Fruit fly (Drosophila melanogaster) whole organism, embryonic: ENCODE data around the gene Cp36.
A peak's percentile ranks its signal among the peaks of the same experiment; 100 is the strongest.

Experiments
- Adf1 ChIP-seq: fragments of 200-800 bp; sonication (Bioruptor generic); IDR thresholded peaks from 2 replicates; pipeline ENCODE4 v1.3.6; 2022; ENCODE audit warnings: missing biosample characterization, missing genetic modification characterization
- CG11456 ChIP-seq: fragments of 200-800 bp; sonication (Bioruptor generic); IDR thresholded peaks from 3 replicates; pipeline ENCODE4 v1.3.6; 2022; ENCODE audit warnings: missing biosample characterization, missing genetic modification characterization
- CG11504 ChIP-seq: fragments of 200-800 bp; sonication (Bioruptor generic); optimal IDR thresholded peaks from 3 replicates; lab custom pipeline; 2019; ENCODE audit warnings: missing biosample characterization, mild to moderate bottlenecking, missing genetic modification characterization, moderate library complexity
- CG12236 ChIP-seq: fragments of 200-800 bp; sonication (Bioruptor generic); optimal IDR thresholded peaks from 2 replicates; lab custom pipeline; 2016; ENCODE audit warnings: missing biosample characterization, missing genetic modification characterization
- CG13775 ChIP-seq: fragments of 200-800 bp; sonication (Bioruptor generic); optimal IDR thresholded peaks from 3 replicates; lab custom pipeline; 2017; ENCODE audit warnings: missing biosample characterization, mild to moderate bottlenecking, missing genetic modification characterization
- CG14050 ChIP-seq: fragments of 200-800 bp; sonication (Bioruptor generic); IDR thresholded peaks from 3 replicates; pipeline ENCODE4 v1.3.6; 2022; ENCODE audit warnings: missing biosample characterization, missing genetic modification characterization
- CG15073 ChIP-seq: fragments of 200-800 bp; sonication (Bioruptor generic); optimal IDR thresholded peaks from 2 replicates; lab custom pipeline; 2016; ENCODE audit warnings: missing biosample characterization, missing genetic modification characterization
- CG17568 ChIP-seq: fragments of 200-800 bp; sonication (Bioruptor generic); optimal IDR thresholded peaks from 2 replicates; lab custom pipeline; 2018; ENCODE audit warnings: missing biosample characterization, mild to moderate bottlenecking, missing genetic modification characterization, moderate library complexity
- CG30403 ChIP-seq: fragments of 200-800 bp; sonication (Bioruptor generic); optimal IDR thresholded peaks from 3 replicates; lab custom pipeline; 2016; ENCODE audit warnings: missing biosample characterization, missing genetic modification characterization
- CG3163 ChIP-seq: fragments of 200-800 bp; sonication (Bioruptor generic); optimal IDR thresholded peaks from 3 replicates; lab custom pipeline; 2016; ENCODE audit warnings: missing biosample characterization, missing genetic modification characterization
- CG43689 ChIP-seq: fragments of 200-800 bp; sonication (Bioruptor generic); IDR thresholded peaks from 2 replicates; pipeline ENCODE4 v1.3.6; 2022; ENCODE audit warnings: missing biosample characterization, missing genetic modification characterization
- CG4854 ChIP-seq: fragments of 200-800 bp; sonication (Bioruptor generic); optimal IDR thresholded peaks from 2 replicates; lab custom pipeline; 2016; ENCODE audit warnings: missing biosample characterization, missing genetic modification characterization, inconsistent platforms
- CG7357 ChIP-seq: fragments of 200-800 bp; sonication (Bioruptor generic); IDR thresholded peaks from 3 replicates; pipeline ENCODE4 v1.3.6; 2022; ENCODE audit warnings: missing biosample characterization, missing genetic modification characterization
- CG7745 ChIP-seq: fragments of 200-800 bp; sonication (Bioruptor generic); optimal IDR thresholded peaks from 2 replicates; lab custom pipeline; 2018; ENCODE audit warnings: missing biosample characterization, mild to moderate bottlenecking, missing genetic modification characterization, moderate library complexity
- CG8089 ChIP-seq: fragments of 200-800 bp; sonication (Bioruptor generic); optimal IDR thresholded peaks from 3 replicates; lab custom pipeline; 2016; ENCODE audit warnings: missing biosample characterization, missing genetic modification characterization
- CG8924 ChIP-seq: fragments of 200-800 bp; optimal IDR thresholded peaks from 3 replicates; lab custom pipeline; 2019; ENCODE audit warnings: missing biosample characterization, mild to moderate bottlenecking, missing genetic modification characterization, moderate library complexity
- CG9437 ChIP-seq: fragments of 200-800 bp; sonication (Bioruptor generic); optimal IDR thresholded peaks from 2 replicates; lab custom pipeline; 2018; ENCODE audit warnings: missing biosample characterization, mild to moderate bottlenecking, missing genetic modification characterization
- CG9876 ChIP-seq: fragments of 200-800 bp; sonication (Bioruptor generic); optimal IDR thresholded peaks from 2 replicates; lab custom pipeline; 2016; ENCODE audit warnings: missing biosample characterization, missing genetic modification characterization
- Camta ChIP-seq: fragments of 200-800 bp; sonication (Bioruptor generic); optimal IDR thresholded peaks from 2 replicates; lab custom pipeline; 2016; ENCODE audit warnings: missing biosample characterization, missing genetic modification characterization
- Fer3 ChIP-seq: fragments of 200-800 bp; sonication (Bioruptor generic); optimal IDR thresholded peaks from 2 replicates; lab custom pipeline; 2018; ENCODE audit warnings: missing biosample characterization, mild to moderate bottlenecking, missing genetic modification characterization, moderate library complexity
- HLH3B ChIP-seq: fragments of 200-800 bp; sonication (Bioruptor generic); IDR thresholded peaks from 2 replicates; pipeline ENCODE4 v1.3.6; 2022; ENCODE audit warnings: missing biosample characterization, missing genetic modification characterization
- Hey ChIP-seq: fragments of 200-800 bp; sonication (Bioruptor generic); optimal IDR thresholded peaks from 3 replicates; lab custom pipeline; 2018; ENCODE audit warnings: missing biosample characterization, mild to moderate bottlenecking, missing genetic modification characterization
- Hmx ChIP-seq: fragments of 200-800 bp; sonication (Bioruptor generic); optimal IDR thresholded peaks from 2 replicates; lab custom pipeline; 2016; ENCODE audit warnings: missing biosample characterization, missing genetic modification characterization
- Hr51 ChIP-seq, 2 experiments: fragments of 200-800 bp; sonication (Bioruptor generic); optimal IDR thresholded peaks; 2 replicates in 1 of 2; 3 replicates in 1 of 2; lab custom pipeline; 2016 to 2018; ENCODE audit warnings: missing biosample characterization in 2 of 2, missing genetic modification characterization in 2 of 2, mild to moderate bottlenecking in 1 of 2, moderate library complexity in 1 of 2
- Hr78 ChIP-seq, 2 experiments: fragments of 200-800 bp in 1 of 2; fragments of >200 bp in 1 of 2; sonication (Bioruptor generic) in 1 of 2; optimal IDR thresholded peaks; 2 replicates each; lab custom pipeline; 2017 to 2019; ENCODE audit warnings: missing biosample characterization in 2 of 2, missing genetic modification characterization in 2 of 2, mild to moderate bottlenecking in 1 of 2, moderate library complexity in 1 of 2
- MESR4 ChIP-seq: fragments of 200-800 bp; sonication (Bioruptor generic); optimal IDR thresholded peaks from 2 replicates; lab custom pipeline; 2018; ENCODE audit warnings: missing biosample characterization, mild to moderate bottlenecking, missing genetic modification characterization, moderate library complexity
- NFAT ChIP-seq: fragments of 200-800 bp; sonication (Bioruptor generic); IDR thresholded peaks from 2 replicates; pipeline ENCODE4 v1.3.6; 2022; ENCODE audit warnings: missing biosample characterization, missing genetic modification characterization
- Nf-YC ChIP-seq: fragments of 200-800 bp; optimal IDR thresholded peaks from 3 replicates; lab custom pipeline; 2019; ENCODE audit warnings: missing biosample characterization, mild to moderate bottlenecking, missing genetic modification characterization, moderate library complexity
- Ptx1 ChIP-seq: fragments of 200-800 bp; sonication (Bioruptor generic); IDR thresholded peaks from 2 replicates; pipeline ENCODE4 v1.3.6; 2022; ENCODE audit warnings: missing biosample characterization, missing genetic modification characterization
- Sox102F ChIP-seq: fragments of 200-800 bp; sonication (Bioruptor generic); optimal IDR thresholded peaks from 2 replicates; lab custom pipeline; 2018; ENCODE audit warnings: missing biosample characterization, mild to moderate bottlenecking, missing genetic modification characterization, moderate library complexity
- Taf1 ChIP-seq: fragments of 200-800 bp; sonication (Bioruptor generic); IDR thresholded peaks from 2 replicates; pipeline ENCODE4 v1.3.6; 2022; ENCODE audit warnings: missing biosample characterization, missing genetic modification characterization
- ap ChIP-seq: fragments of 200-800 bp; sonication (Bioruptor generic); IDR thresholded peaks from 2 replicates; pipeline ENCODE4 v1.3.6; 2022; ENCODE audit warnings: missing biosample characterization, missing genetic modification characterization
- corto ChIP-seq: fragments of 200-800 bp; sonication (Bioruptor generic); optimal IDR thresholded peaks from 2 replicates; lab custom pipeline; 2016; ENCODE audit warnings: missing biosample characterization, mild to moderate bottlenecking, missing genetic modification characterization, moderate library complexity
- dimm ChIP-seq: fragments of 200-800 bp; sonication (Bioruptor generic); IDR thresholded peaks from 2 replicates; pipeline ENCODE4 v1.3.6; 2022; ENCODE audit warnings: missing biosample characterization, missing genetic modification characterization
- fru ChIP-seq: fragments of >200 bp; optimal IDR thresholded peaks from 2 replicates; lab custom pipeline; 2017
- fu2 ChIP-seq: fragments of 200-800 bp; sonication (Bioruptor generic); optimal IDR thresholded peaks from 2 replicates; lab custom pipeline; 2016; ENCODE audit warnings: missing biosample characterization, missing genetic modification characterization
- gce ChIP-seq: fragments of 200-800 bp; sonication (Bioruptor generic); IDR thresholded peaks from 3 replicates; pipeline ENCODE4 v1.3.6; 2022; ENCODE audit warnings: missing biosample characterization, missing genetic modification characterization
- hbn ChIP-seq: fragments of 200-800 bp; sonication (Bioruptor generic); IDR thresholded peaks from 2 replicates; pipeline ENCODE4 v1.3.6; 2022; ENCODE audit warnings: missing biosample characterization, missing genetic modification characterization; ENCODE audit not compliant: partially characterized antibody
- jigr1 ChIP-seq: fragments of 200-800 bp; sonication (Bioruptor generic); IDR thresholded peaks from 3 replicates; pipeline ENCODE4 v1.3.6; 2022; ENCODE audit warnings: missing biosample characterization, missing genetic modification characterization
- jumu ChIP-seq: fragments of 200-800 bp; sonication (Bioruptor generic); optimal IDR thresholded peaks from 3 replicates; lab custom pipeline; 2016; ENCODE audit warnings: missing biosample characterization, missing genetic modification characterization
- kni ChIP-seq: fragments of 200-800 bp; sonication (Bioruptor generic); optimal IDR thresholded peaks from 3 replicates; lab custom pipeline; 2017; ENCODE audit warnings: mild to moderate bottlenecking, missing biosample characterization, missing genetic modification reagents, missing genetic modification characterization
- lab ChIP-seq: fragments of 200-800 bp; sonication (Bioruptor generic); optimal IDR thresholded peaks from 3 replicates; lab custom pipeline; 2017; ENCODE audit warnings: missing biosample characterization, missing genetic modification characterization, mild to moderate bottlenecking, moderate library complexity, missing genetic modification reagents
- nerfin-2 ChIP-seq: fragments of 200-800 bp; sonication (Bioruptor generic); IDR thresholded peaks from 2 replicates; pipeline ENCODE4 v1.3.6; 2022; ENCODE audit warnings: missing biosample characterization, missing genetic modification characterization; ENCODE audit not compliant: partially characterized antibody
- pho ChIP-seq: fragments of 200-800 bp; sonication (Bioruptor generic); optimal IDR thresholded peaks from 2 replicates; lab custom pipeline; 2016; ENCODE audit warnings: missing biosample characterization, missing genetic modification characterization
- schlank ChIP-seq: fragments of 200-800 bp; sonication (Bioruptor generic); optimal IDR thresholded peaks from 2 replicates; lab custom pipeline; 2018; ENCODE audit warnings: missing biosample characterization, mild to moderate bottlenecking, missing genetic modification characterization
- sd ChIP-seq: fragments of 200-800 bp; sonication (Bioruptor generic); optimal IDR thresholded peaks from 3 replicates; lab custom pipeline; 2018; ENCODE audit warnings: missing biosample characterization, mild to moderate bottlenecking, missing genetic modification characterization, moderate library complexity
- sens-2 ChIP-seq: fragments of 200-800 bp; sonication (Bioruptor generic); IDR thresholded peaks from 2 replicates; pipeline ENCODE4 v1.3.6; 2022; ENCODE audit warnings: missing biosample characterization, missing genetic modification characterization
- slbo ChIP-seq: fragments of 200-800 bp; sonication (Bioruptor generic); IDR thresholded peaks from 2 replicates; pipeline ENCODE4 v1.3.6; 2022; ENCODE audit warnings: missing biosample characterization, missing genetic modification characterization
- stc ChIP-seq: fragments of 200-800 bp; sonication (Bioruptor generic); IDR thresholded peaks from 2 replicates; pipeline ENCODE4 v1.3.6; 2022; ENCODE audit warnings: missing biosample characterization, missing genetic modification characterization
- tna ChIP-seq: fragments of 200-800 bp; sonication (Bioruptor generic); IDR thresholded peaks from 2 replicates; pipeline ENCODE4 v1.3.6; 2022; ENCODE audit warnings: missing biosample characterization, missing genetic modification characterization; ENCODE audit not compliant: partially characterized antibody
- trem ChIP-seq: fragments of 200-800 bp; optimal IDR thresholded peaks from 3 replicates; lab custom pipeline; 2019; ENCODE audit warnings: missing biosample characterization, mild to moderate bottlenecking, missing genetic modification characterization, moderate library complexity

Gene Cp36

dm6 chrX:8491452-8492046 lies 12.4 kb downstream of the Cp36 start (continued):
- TF ChIP-seq CG17568 (GFP tag; lab: Kevin White, UChicago): no peak
- no peak for TF ChIP-seq CG7357 (GFP tag; lab: Robert Waterston, UW)
- no peak for TF ChIP-seq Camta (GFP tag; lab: Kevin White, UChicago)
- no peak for TF ChIP-seq sd (tag; lab: Kevin White, UChicago)
- peak; percentile 45 for TF ChIP-seq CG13775 (GFP tag; lab: Kevin White, UChicago)
- TF ChIP-seq kni (GFP tag; lab: Kevin White, UChicago): no peak
- TF ChIP-seq gce (GFP tag; lab: Robert Waterston, UW): no peak
- TF ChIP-seq fru (lab: Kevin White, UChicago): no peak
- TF ChIP-seq CG12236 (GFP tag; lab: Kevin White, UChicago): no peak
- no peak for TF ChIP-seq sens-2 (GFP tag; lab: Robert Waterston, UW)
- no peak for TF ChIP-seq Hmx (GFP tag; lab: Kevin White, UChicago)
- no peak for TF ChIP-seq Adf1 (GFP tag; lab: Robert Waterston, UW)
- TF ChIP-seq CG15073 (GFP tag; lab: Kevin White, UChicago): peak; percentile 98
- peak; percentile 31; the same call in 1 of the 2 replicates for TF ChIP-seq NFAT (GFP tag; lab: Robert Waterston, UW)
- TF ChIP-seq CG11456: no peak
- TF ChIP-seq schlank (tag; lab: Kevin White, UChicago): no peak
- TF ChIP-seq ap (GFP tag; lab: Robert Waterston, UW): no peak
- no peak for TF ChIP-seq CG4854 (GFP tag; lab: Kevin White, UChicago)
- no peak for TF ChIP-seq dimm (GFP tag; lab: Robert Waterston, UW)
- TF ChIP-seq jigr1 (GFP tag; lab: Robert Waterston, UW): no peak
- no peak for TF ChIP-seq Hr78 (GFP tag; optimal IDR thresholded peaks at IDR 0.05; lab: Kevin White, UChicago)
- TF ChIP-seq corto: no peak
- no peak for TF ChIP-seq CG43689 (GFP tag; lab: Robert Waterston, UW)
- TF ChIP-seq Fer3 (tag; lab: Kevin White, UChicago): no peak
- no peak for TF ChIP-seq stc (GFP tag; lab: Robert Waterston, UW)
- TF ChIP-seq HLH3B (GFP tag; lab: Robert Waterston, UW): no peak
- TF ChIP-seq CG30403 (GFP tag; lab: Kevin White, UChicago): peak; percentile 47
- TF ChIP-seq fu2: peak; percentile 14

- TF ChIP-seq Sox102F (peak; percentile 91), lab (GFP tag; lab: Kevin White, UChicago) (peak; percentile 75), CG14050 (GFP tag; lab: Robert Waterston, UW) (peak; percentile 88), pho (GFP tag; lab: Kevin White, UChicago) (no peak), tna (GFP tag; lab: Robert Waterston, UW) (no peak), CG11504 (peak; percentile 92), jumu (GFP tag; lab: Kevin White, UChicago) (no peak), slbo (GFP tag; lab: Robert Waterston, UW) (peak; percentile 78), hbn (GFP tag; lab: Robert Waterston, UW) (no peak), CG8924 (tag; lab: Kevin White, UChicago) (peak; percentile 76), CG9437 (GFP tag; lab: Kevin White, UChicago) (peak; percentile 54), nerfin-2 (no peak), schlank (tag; lab: Kevin White, UChicago) (no peak), CG9876 (no peak), Nf-YC (peak; percentile 35), CG3163 (GFP tag; lab: Kevin White, UChicago) (no peak), Ptx1 (GFP tag; lab: Robert Waterston, UW) (peak; percentile 87), MESR4 (GFP tag; lab: Kevin White, UChicago) (no peak), CG8089 (GFP tag; lab: Kevin White, UChicago) (peak; percentile 7), Taf1 (GFP tag; lab: Robert Waterston, UW) (no peak), Hey (no peak), trem (tag; lab: Kevin White, UChicago) (peak; percentile 54), CG7745 (no peak), Hr51 (GFP tag; optimal IDR thresholded peaks at IDR 0.05; lab: Kevin White, UChicago) (peak in 1 of 2 experiments; percentile 89)
Measured at dm6 chrX:8492849-8493248, 13.7 kb downstream of the Cp36 start.
